Worm (Caenorhabditis elegans) whole organism, midembryonic: ENCODE results near the gene twk-20.

Experiments
- T22C8.4 ChIP-seq: fragments of 200-800 bp; sonication (Bioruptor generic); IDR thresholded peaks from 2 replicates; pipeline ENCODE4 v1.3.6; 2022; ENCODE audit warnings: missing genetic modification characterization, missing compliant biosample characterization
- cog-1 ChIP-seq: sonication (generic microtip); optimal IDR thresholded peaks from 2 replicates; lab custom pipeline; 2016; ENCODE audit warnings: missing genetic modification characterization, missing compliant biosample characterization
- flt-1 ChIP-seq: fragments of 200-800 bp; sonication (Bioruptor generic); IDR thresholded peaks from 2 replicates; pipeline ENCODE4 v1.3.6; 2022; ENCODE audit warnings: missing genetic modification characterization, missing compliant biosample characterization
- klf-2 ChIP-seq: fragments of 200-800 bp; sonication (Bioruptor generic); conservative IDR thresholded peaks from 2 replicates; pipeline ENCODE4 v1.3.6; 2022; ENCODE audit warnings: missing genetic modification reagents, missing genetic modification characterization, missing compliant biosample characterization
- med-1 ChIP-seq: sonication (generic microtip); optimal IDR thresholded peaks from 2 replicates; lab custom pipeline; 2017; ENCODE audit warnings: missing genetic modification characterization, mild to moderate bottlenecking, missing compliant biosample characterization, antibody characterized with exemption, missing genetic modification reagents; ENCODE audit not compliant: insufficient read depth
- ref-1 ChIP-seq: fragments of 200-800 bp; sonication (Bioruptor generic); conservative IDR thresholded peaks from 2 replicates; pipeline ENCODE4 v1.3.6; 2022; ENCODE audit warnings: missing genetic modification reagents, missing genetic modification characterization, missing compliant biosample characterization
- tab-1 ChIP-seq: fragments of 200-800 bp; sonication (Bioruptor generic); IDR thresholded peaks from 2 replicates; pipeline ENCODE4 v1.3.6; 2022; ENCODE audit warnings: missing genetic modification characterization, missing compliant biosample characterization
- ztf-23 ChIP-seq: fragments of 200-800 bp; sonication (Bioruptor generic); IDR thresholded peaks from 2 replicates; pipeline ENCODE4 v1.3.6; 2022; ENCODE audit warnings: missing genetic modification reagents, missing genetic modification characterization, missing compliant biosample characterization
- ztf-29 ChIP-seq: fragments of 200-800 bp; sonication (Bioruptor generic); IDR thresholded peaks from 2 replicates; pipeline ENCODE4 v1.3.6; 2022; ENCODE audit warnings: missing genetic modification reagents, missing genetic modification characterization, missing compliant biosample characterization

The twk-20 gene

ce11 chrX:13639577-13639976 lies at the start of gene twk-20:
TSS of gene twk-20 (plus strand) at chrX:13639877.
- no peak for TF ChIP-seq flt-1 (GFP tag; lab: Robert Waterston, UW)
- no peak for TF ChIP-seq med-1 (GFP tag; lab: Kevin White, UChicago)
- TF ChIP-seq ztf-29 (GFP tag; lab: Robert Waterston, UW): no peak
- TF ChIP-seq T22C8.4 (GFP tag; lab: Robert Waterston, UW): no peak
- TF ChIP-seq tab-1 (GFP tag; lab: Robert Waterston, UW): no peak
- no peak for TF ChIP-seq ztf-23 (GFP tag; lab: Robert Waterston, UW)
- no peak for TF ChIP-seq klf-2 (GFP tag; lab: Robert Waterston, UW)
- TF ChIP-seq cog-1: no peak

- TF ChIP-seq med-1 (GFP tag; lab: Kevin White, UChicago) (no peak), cog-1 (no peak), ztf-23 (GFP tag; lab: Robert Waterston, UW) (no peak), T22C8.4 (GFP tag; lab: Robert Waterston, UW) (no peak), ztf-29 (GFP tag; lab: Robert Waterston, UW) (no peak), klf-2 (GFP tag; lab: Robert Waterston, UW) (no peak), flt-1 (GFP tag; lab: Robert Waterston, UW) (no peak), tab-1 (GFP tag; lab: Robert Waterston, UW) (no peak), ref-1 (no peak)
Measured at ce11 chrX:13590688-13591087, 49.0 kb upstream of the twk-20 start.

DNA sequence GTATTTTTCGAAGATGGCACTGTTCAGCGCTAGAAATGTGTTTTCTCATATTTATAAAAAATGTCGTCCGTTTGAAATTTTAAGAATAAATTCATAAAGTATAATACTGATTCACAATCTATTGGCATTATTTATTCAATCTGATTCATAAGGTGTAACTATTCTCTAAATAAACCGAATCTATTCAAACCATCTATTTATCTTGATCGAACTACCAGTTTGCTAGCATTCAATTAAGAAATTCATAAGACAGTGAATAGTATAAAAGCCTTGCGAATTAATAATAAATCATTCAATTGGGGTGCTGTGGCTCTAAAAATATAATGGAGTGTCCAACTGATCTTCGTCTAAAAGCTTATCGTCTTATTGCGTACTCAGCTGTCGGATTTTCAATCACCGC lies 48.5 kb upstream of the twk-20 start, which contains the start of gene col-44:
Gene col-44 (plus strand): TSS at position 301 of the 400 bp plus-strand sequence.
- TF ChIP-seq flt-1 (GFP tag; lab: Robert Waterston, UW): no peak
- TF ChIP-seq med-1 (GFP tag; lab: Kevin White, UChicago): no peak
- no peak for TF ChIP-seq ztf-29 (GFP tag; lab: Robert Waterston, UW)
- TF ChIP-seq ref-1: no peak
- TF ChIP-seq klf-2 (GFP tag; lab: Robert Waterston, UW): no peak
- no peak for TF ChIP-seq T22C8.4 (GFP tag; lab: Robert Waterston, UW)
- TF ChIP-seq ztf-23 (GFP tag; lab: Robert Waterston, UW): no peak
- TF ChIP-seq tab-1 (GFP tag; lab: Robert Waterston, UW): no peak
- no peak for TF ChIP-seq cog-1

DNA sequence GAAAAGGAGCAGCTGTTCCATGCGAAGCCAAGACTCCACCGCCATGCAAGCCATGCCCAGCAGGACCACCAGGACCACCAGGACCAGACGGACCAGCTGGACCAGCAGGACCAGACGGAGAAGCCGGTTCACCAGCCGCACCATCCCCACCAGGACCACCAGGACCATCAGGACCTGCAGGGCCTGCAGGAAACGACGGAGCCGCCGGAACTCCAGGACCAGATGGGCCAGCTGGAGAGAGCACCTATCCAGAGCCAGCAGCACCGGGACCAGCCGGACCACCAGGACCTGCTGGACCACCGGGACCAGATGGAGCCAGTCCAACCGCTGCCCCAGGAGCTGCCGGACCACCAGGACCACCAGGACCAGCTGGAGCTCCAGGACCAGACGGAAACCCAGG lies 47.7 kb upstream of the twk-20 start:
- TF ChIP-seq T22C8.4 (GFP tag; lab: Robert Waterston, UW) (no peak), ztf-29 (GFP tag; lab: Robert Waterston, UW) (no peak), cog-1 (no peak)

- TF ChIP-seq flt-1 (GFP tag; lab: Robert Waterston, UW) (no peak), cog-1 (no peak), tab-1 (GFP tag; lab: Robert Waterston, UW) (no peak), T22C8.4 (GFP tag; lab: Robert Waterston, UW) (no peak), ref-1 (no peak), med-1 (GFP tag; lab: Kevin White, UChicago) (no peak), ztf-29 (GFP tag; lab: Robert Waterston, UW) (no peak), klf-2 (GFP tag; lab: Robert Waterston, UW) (no peak), ztf-23 (GFP tag; lab: Robert Waterston, UW) (no peak)
Measured at ce11 chrX:13592367-13592766, 47.3 kb upstream of the twk-20 start, which contains the start of gene F54B11.4. TSS of gene F54B11.4 (plus strand) at chrX:13592667.

DNA sequence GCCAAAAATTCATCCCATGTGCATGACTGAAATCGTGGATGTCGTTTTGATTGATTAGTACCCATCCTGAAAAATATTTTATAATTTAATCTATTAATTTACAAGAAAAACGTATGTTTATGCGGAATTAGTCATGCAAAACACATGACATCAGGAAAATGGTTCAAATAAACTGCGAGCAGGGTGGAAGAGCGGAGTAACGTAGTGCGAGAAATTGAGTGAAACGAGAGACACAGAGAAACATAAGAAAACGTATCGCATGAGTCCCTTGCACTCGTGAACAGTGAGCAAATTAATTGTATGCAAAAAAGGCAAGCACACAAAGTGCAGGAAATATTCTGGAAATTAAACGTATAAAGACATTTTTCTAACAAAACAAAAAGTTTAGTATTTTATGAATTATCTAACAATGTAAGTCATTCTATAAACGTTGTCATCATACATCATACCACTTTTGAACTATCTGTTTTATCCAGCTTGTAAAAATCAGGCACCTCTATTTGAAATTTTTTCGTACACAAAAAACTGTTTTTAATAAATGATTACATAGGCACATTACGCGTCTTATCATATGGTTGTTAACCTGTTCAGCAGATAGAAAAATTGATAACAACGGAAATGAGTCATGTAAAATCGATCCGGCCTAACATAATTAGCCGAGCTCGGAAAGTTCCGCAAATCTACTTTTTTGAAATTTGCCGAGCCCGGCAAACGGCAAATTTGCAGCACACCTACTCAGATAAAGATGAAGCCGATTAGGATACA lies 43.5 kb upstream of the twk-20 start, which contains the start of gene F54B11.5:
Gene F54B11.5 (minus strand): TSS at position 66 of the 765 bp plus-strand sequence.
- TF ChIP-seq ztf-23 (GFP tag; lab: Robert Waterston, UW): no peak
- TF ChIP-seq cog-1: peak; percentile 30
- 0 out of 2 replicates have a peak, but pooled peaks have one; percentile 9 for TF ChIP-seq flt-1 (GFP tag; lab: Robert Waterston, UW)

ce11 chrX:13598021-13598499 lies 41.6 kb upstream of the twk-20 start, which contains the start of gene bra-1:
TSS of gene bra-1 (plus strand) at chrX:13598449.
- TF ChIP-seq flt-1 (GFP tag; lab: Robert Waterston, UW) (peak; percentile 63), cog-1 (peak; percentile 19), ref-1 (no peak), ztf-23 (GFP tag; lab: Robert Waterston, UW) (peak; percentile 53; the same call in 1 of the 2 replicates)

DNA sequence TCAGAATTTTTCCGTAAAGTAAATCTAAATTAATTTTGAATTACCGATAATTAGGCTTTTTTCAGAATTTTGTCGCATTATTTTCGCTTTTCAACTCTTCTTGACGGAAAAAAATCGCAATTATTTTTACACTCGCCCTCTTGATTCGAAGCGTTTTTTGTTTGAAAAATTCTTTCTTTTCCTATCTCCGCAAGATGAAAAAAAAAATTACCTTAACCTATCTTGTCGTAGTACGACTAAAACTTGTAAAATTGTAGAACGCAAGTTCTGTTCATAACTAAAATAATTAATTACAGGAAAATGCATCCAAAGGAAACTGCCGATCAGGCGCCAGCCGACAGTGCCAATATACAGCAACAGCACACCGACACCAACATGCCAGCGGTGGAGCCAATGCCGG lies 39.5 kb upstream of the twk-20 start, which contains the start of gene F54B11.7:
Gene F54B11.7 (plus strand): TSS at position 301 of the 400 bp plus-strand sequence.
- TF ChIP-seq ref-1: no peak
- no peak for TF ChIP-seq tab-1 (GFP tag; lab: Robert Waterston, UW)
- TF ChIP-seq ztf-23 (GFP tag; lab: Robert Waterston, UW): no peak
- TF ChIP-seq T22C8.4 (GFP tag; lab: Robert Waterston, UW): no peak

- TF ChIP-seq ztf-29 (GFP tag; lab: Robert Waterston, UW): no peak
- no peak for TF ChIP-seq tab-1 (GFP tag; lab: Robert Waterston, UW)
- TF ChIP-seq med-1 (GFP tag; lab: Kevin White, UChicago): no peak
- no peak for TF ChIP-seq ztf-23 (GFP tag; lab: Robert Waterston, UW)
- TF ChIP-seq ref-1: no peak
- no peak for TF ChIP-seq flt-1 (GFP tag; lab: Robert Waterston, UW)
- TF ChIP-seq cog-1: no peak
- no peak for TF ChIP-seq klf-2 (GFP tag; lab: Robert Waterston, UW)
- TF ChIP-seq T22C8.4 (GFP tag; lab: Robert Waterston, UW): no peak
Measured at ce11 chrX:13603826-13604225, 35.9 kb upstream of the twk-20 start, which contains the start of gene F54B11.8. TSS of gene F54B11.8 (minus strand) at chrX:13603926.
